Worm (Caenorhabditis elegans): ENCODE data around the gene tag-294.
A peak's percentile ranks its signal among the peaks of the same experiment; 100 is the strongest.

tag-294 gene

ce11 chrX:5801156-5801592 is 38.0 kb upstream of the tag-294 start:
- peak; percentile 68 for TF ChIP-seq lin-1 (GFP tag; IDR thresholded peaks at IDR 0.05)
- TF ChIP-seq unc-39 (tag; optimal IDR thresholded peaks at IDR 0.05): no peak
- peak; percentile 57 for TF ChIP-seq fkh-10 (GFP tag; optimal IDR thresholded peaks at IDR 0.05)
- no peak for TF ChIP-seq lin-39 (tag; optimal IDR thresholded peaks at IDR 0.05)
- peak; percentile 83 for TF ChIP-seq hlh-11 (tag; optimal IDR thresholded peaks at IDR 0.05)
- TF ChIP-seq nhr-76 (tag; optimal IDR thresholded peaks at IDR 0.05): no peak
- TF ChIP-seq ZK546.5 (tag; optimal IDR thresholded peaks at IDR 0.05): no peak
- peak; percentile 86 for TF ChIP-seq spr-1 (tag; optimal IDR thresholded peaks at IDR 0.05)
- peak; percentile 73 for TF ChIP-seq Y5F2A.4 (GFP tag; optimal IDR thresholded peaks at IDR 0.05)
- TF ChIP-seq egl-27 (tag; optimal IDR thresholded peaks at IDR 0.05): peak; percentile 74
- peak; percentile 87 for TF ChIP-seq mes-2 (tag; optimal IDR thresholded peaks at IDR 0.05; ENCODE audit: poor library complexity, severe bottlenecking)
- TF ChIP-seq mxl-3 (GFP tag; optimal IDR thresholded peaks at IDR 0.05): peak; percentile 78
- TF ChIP-seq ztf-11 (tag; optimal IDR thresholded peaks at IDR 0.05): no peak
- TF ChIP-seq nhr-102 (tag; optimal IDR thresholded peaks at IDR 0.05): peak; percentile 88
- TF ChIP-seq lin-38 (GFP tag; IDR thresholded peaks at IDR 0.05): peak; percentile 84
- peak; percentile 88 for TF ChIP-seq zfp-3 (GFP tag; conservative IDR thresholded peaks at IDR 0.05)
- no peak for TF ChIP-seq ama-1 (optimal IDR thresholded peaks at IDR 0.05)
- TF ChIP-seq nhr-11 (tag; optimal IDR thresholded peaks at IDR 0.05): peak; percentile 82
- TF ChIP-seq nhr-77 (tag; optimal IDR thresholded peaks at IDR 0.05): peak; percentile 48
- TF ChIP-seq lir-3 (tag; optimal IDR thresholded peaks at IDR 0.05): peak; percentile 83
- TF ChIP-seq F26F4.8 (GFP tag; conservative IDR thresholded peaks at IDR 0.05): peak; percentile 39; the same call in 1 of the 2 replicates
- TF ChIP-seq duxl-1 (tag; optimal IDR thresholded peaks at IDR 0.05; ENCODE audit: poor library complexity): peak; percentile 90
- peak; percentile 76 for TF ChIP-seq sdz-12 (GFP tag; optimal IDR thresholded peaks at IDR 0.05)
- peak; percentile 59 for TF ChIP-seq nhr-28 (tag; optimal IDR thresholded peaks at IDR 0.05)
- peak; percentile 94 for TF ChIP-seq mep-1 (tag; optimal IDR thresholded peaks at IDR 0.05)
- TF ChIP-seq mdt-29 (GFP tag; IDR thresholded peaks at IDR 0.05): peak; percentile 85
- no peak for TF ChIP-seq cey-2 (tag; optimal IDR thresholded peaks at IDR 0.05; ENCODE audit: borderline replicate concordance, insufficient read depth)
- peak; percentile 82 for TF ChIP-seq zip-2 (tag; optimal IDR thresholded peaks at IDR 0.05)
- no peak for TF ChIP-seq ceh-62 (tag; optimal IDR thresholded peaks at IDR 0.05)
- no peak; the same call in 1 of the 2 replicates for TF ChIP-seq Y105C5A.15 (GFP tag; IDR thresholded peaks at IDR 0.05)
- peak; percentile 37 for TF ChIP-seq attf-4 (tag; optimal IDR thresholded peaks at IDR 0.05)
- peak; percentile 83 for TF ChIP-seq nhr-42 (GFP tag; IDR thresholded peaks at IDR 0.05)
- peak; percentile 83 for TF ChIP-seq php-3 (GFP tag; IDR thresholded peaks at IDR 0.05)
- TF ChIP-seq lin-13 (GFP tag; optimal IDR thresholded peaks at IDR 0.05): peak; percentile 66
- no peak for TF ChIP-seq R02D3.7 (tag; optimal IDR thresholded peaks at IDR 0.05)
- TF ChIP-seq T20F7.1 (GFP tag; optimal IDR thresholded peaks at IDR 0.05): peak; percentile 68
- TF ChIP-seq spr-3 (GFP tag; optimal IDR thresholded peaks at IDR 0.05): peak; percentile 90
- peak; percentile 76 for TF ChIP-seq nhr-6 (tag; optimal IDR thresholded peaks at IDR 0.05)
- peak; percentile 92 for TF ChIP-seq vab-7 (GFP tag; IDR thresholded peaks at IDR 0.05)
- peak; percentile 38 for TF ChIP-seq zag-1 (tag; optimal IDR thresholded peaks at IDR 0.05)
- TF ChIP-seq snpc-4 (tag; optimal IDR thresholded peaks at IDR 0.05): peak; percentile 24
- TF ChIP-seq hlh-30 (tag; optimal IDR thresholded peaks at IDR 0.05; ENCODE audit: insufficient read depth): peak; percentile 81
- peak; percentile 85 for TF ChIP-seq nhr-48 (tag; optimal IDR thresholded peaks at IDR 0.05)
- TF ChIP-seq nhr-111 (GFP tag; optimal IDR thresholded peaks at IDR 0.05): peak; percentile 85
- no peak for TF ChIP-seq skn-1 (tag; optimal IDR thresholded peaks at IDR 0.05)
- peak; percentile 83 for TF ChIP-seq F37D6.2 (tag; optimal IDR thresholded peaks at IDR 0.05)
- TF ChIP-seq daf-16 (GFP tag; optimal IDR thresholded peaks at IDR 0.05): peak; percentile 86 to 90
- peak; percentile 75 for TF ChIP-seq daf-16 (tag; optimal IDR thresholded peaks at IDR 0.05)
- peak; percentile 92 for TF ChIP-seq rbr-2 (tag; optimal IDR thresholded peaks at IDR 0.05)
- peak; percentile 48 for TF ChIP-seq zfp-2 (tag; optimal IDR thresholded peaks at IDR 0.05)
- peak; percentile 69 for TF ChIP-seq dmd-6 (GFP tag; IDR thresholded peaks at IDR 0.05)
- peak; percentile 81 for TF ChIP-seq mxl-2 (GFP tag; conservative IDR thresholded peaks at IDR 0.05)

Data from whole organism, L4 larva.